Fruit fly (Drosophila melanogaster): ENCODE results near the gene CG1677.

CG1677 gene

DNA sequence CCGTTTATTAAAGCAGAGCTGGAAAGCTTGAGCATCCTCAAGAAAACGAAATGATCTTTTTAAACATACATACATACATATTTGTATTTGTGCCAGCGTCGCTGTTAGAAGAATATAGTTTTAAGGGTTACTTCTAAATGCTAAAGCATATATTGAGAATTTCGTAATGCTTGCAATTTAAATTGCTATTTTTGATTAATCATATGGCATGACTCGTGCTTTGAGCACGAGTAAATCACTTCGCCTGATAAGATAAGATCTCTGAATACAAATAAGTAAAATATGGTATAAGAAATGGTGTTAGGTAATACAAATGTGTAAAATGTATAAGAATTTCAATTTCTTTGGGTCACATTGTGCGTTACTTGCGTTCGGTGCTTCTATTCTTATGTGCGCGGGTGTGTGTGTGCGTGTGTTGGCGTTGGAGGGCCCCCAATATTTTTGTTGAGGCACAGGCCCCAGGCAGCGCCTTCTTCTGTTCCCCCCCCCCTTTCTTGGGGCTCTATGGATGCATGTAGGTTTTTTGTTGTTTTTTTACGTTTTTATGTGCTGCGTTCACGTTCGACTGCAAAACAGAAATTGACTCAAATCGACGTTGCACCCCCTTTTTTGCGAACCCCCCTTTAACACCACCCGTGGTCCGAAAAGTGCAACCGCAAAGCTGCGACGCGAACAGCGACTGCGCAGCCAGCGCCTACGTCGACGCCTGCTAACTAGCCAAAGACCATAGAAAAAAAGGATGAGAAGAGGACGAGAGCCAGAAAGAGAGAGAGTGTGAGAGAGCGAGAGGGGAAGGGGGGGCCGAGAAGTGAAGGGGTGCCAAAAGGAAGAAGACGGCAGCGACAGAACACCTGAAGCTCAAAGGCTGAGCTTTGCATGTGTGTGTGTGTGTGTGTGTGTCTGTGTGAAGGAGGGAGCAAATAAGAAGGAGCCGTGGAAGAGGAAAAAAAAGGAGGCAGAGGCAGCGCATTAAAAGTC, 104.0 kb downstream of the CG1677 start:
- TF ChIP-seq br (GFP tag; optimal IDR thresholded peaks at IDR 0.05): peak; percentile 59
- no peak for TF ChIP-seq Hr78 (GFP tag; optimal IDR thresholded peaks at IDR 0.05)
- TF ChIP-seq Dif (GFP tag; optimal IDR thresholded peaks at IDR 0.05; ENCODE audit: partially characterized antibody): peak; percentile 46
- TF ChIP-seq ey (GFP tag; optimal IDR thresholded peaks at IDR 0.05): peak; percentile 75
- TF ChIP-seq Jra (GFP tag; optimal IDR thresholded peaks at IDR 0.05): no peak
- TF ChIP-seq Sp1 (GFP tag; optimal IDR thresholded peaks at IDR 0.05): peak; percentile 83
- TF ChIP-seq usp (GFP tag; optimal IDR thresholded peaks at IDR 0.05): no peak
- TF ChIP-seq sv (GFP tag; optimal IDR thresholded peaks at IDR 0.05): peak; percentile 42
- peak; percentile 29 for TF ChIP-seq tai (GFP tag; optimal IDR thresholded peaks at IDR 0.05)
- TF ChIP-seq CrebA (GFP tag; optimal IDR thresholded peaks at IDR 0.05; ENCODE audit: borderline replicate concordance): no peak
- TF ChIP-seq Myc (optimal IDR thresholded peaks at IDR 0.05): no peak
- TF ChIP-seq CG9705 (GFP tag; optimal IDR thresholded peaks at IDR 0.05): peak; percentile 64
- peak; percentile 42 for TF ChIP-seq fru (GFP tag; optimal IDR thresholded peaks at IDR 0.05)
- TF ChIP-seq lola (GFP tag; optimal IDR thresholded peaks at IDR 0.05): no peak
- TF ChIP-seq rgr (GFP tag; optimal IDR thresholded peaks at IDR 0.05): peak; percentile 57
- TF ChIP-seq HLH106 (tag; optimal IDR thresholded peaks at IDR 0.05): peak; percentile 66
- peak; percentile 81 for TF ChIP-seq dmrt93B (GFP tag; optimal IDR thresholded peaks at IDR 0.05)
- peak; percentile 4 for TF ChIP-seq GATAd (GFP tag; optimal IDR thresholded peaks at IDR 0.05)
- TF ChIP-seq CG32264 (GFP tag; optimal IDR thresholded peaks at IDR 0.05): no peak
- TF ChIP-seq pan (optimal IDR thresholded peaks at IDR 0.05): no peak
- peak in 1 of 2 experiments; percentile 71 for TF ChIP-seq foxo (GFP tag; optimal IDR thresholded peaks at IDR 0.05)
- TF ChIP-seq woc (GFP tag; optimal IDR thresholded peaks at IDR 0.05): peak; percentile 72
- TF ChIP-seq Vsx2 (GFP tag; optimal IDR thresholded peaks at IDR 0.05; ENCODE audit: partially characterized antibody): peak; percentile 67
- TF ChIP-seq psq (GFP tag; optimal IDR thresholded peaks at IDR 0.05): peak; percentile 95
- no peak for TF ChIP-seq Abd-B (GFP tag; optimal IDR thresholded peaks at IDR 0.05)
- peak; percentile 22 for TF ChIP-seq Hr83 (GFP tag; optimal IDR thresholded peaks at IDR 0.05; ENCODE audit: poor library complexity, severe bottlenecking)
- TF ChIP-seq dl (GFP tag; optimal IDR thresholded peaks at IDR 0.05; ENCODE audit: insufficient read depth in 1 of 2, partially characterized antibody in 2 of 2): no peak
- peak; percentile 37 for TF ChIP-seq Dfd (GFP tag; optimal IDR thresholded peaks at IDR 0.05)
- no peak for TF ChIP-seq dsf (GFP tag; optimal IDR thresholded peaks at IDR 0.05; ENCODE audit: borderline replicate concordance)
- no peak for TF ChIP-seq N (GFP tag; optimal IDR thresholded peaks at IDR 0.05)
- TF ChIP-seq h (GFP tag; optimal IDR thresholded peaks at IDR 0.05): peak; percentile 73
- TF ChIP-seq brk (GFP tag; optimal IDR thresholded peaks at IDR 0.05): no peak
- TF ChIP-seq OdsH (GFP tag; optimal IDR thresholded peaks at IDR 0.05): peak; percentile 59
- peak; percentile 39 for TF ChIP-seq Hnf4 (GFP tag; optimal IDR thresholded peaks at IDR 0.05)
- TF ChIP-seq sage (GFP tag; optimal IDR thresholded peaks at IDR 0.05): peak; percentile 46

- peak; percentile 36 for TF ChIP-seq Hnf4 (GFP tag; optimal IDR thresholded peaks at IDR 0.05)
- TF ChIP-seq Myc (optimal IDR thresholded peaks at IDR 0.05): no peak
- TF ChIP-seq dl (GFP tag; optimal IDR thresholded peaks at IDR 0.05; ENCODE audit: insufficient read depth in 1 of 2, partially characterized antibody in 2 of 2): peak; percentile 46 to 55
- TF ChIP-seq Hr83 (GFP tag; optimal IDR thresholded peaks at IDR 0.05; ENCODE audit: poor library complexity, severe bottlenecking): peak; percentile 42
- TF ChIP-seq psq (GFP tag; optimal IDR thresholded peaks at IDR 0.05): peak; percentile 88
- TF ChIP-seq CrebA (GFP tag; optimal IDR thresholded peaks at IDR 0.05; ENCODE audit: borderline replicate concordance): peak; percentile 28
- TF ChIP-seq Vsx2 (GFP tag; optimal IDR thresholded peaks at IDR 0.05; ENCODE audit: partially characterized antibody): no peak
- peak; percentile 32 for TF ChIP-seq fru (GFP tag; optimal IDR thresholded peaks at IDR 0.05)
- TF ChIP-seq h (GFP tag; optimal IDR thresholded peaks at IDR 0.05): peak; percentile 48
- peak; percentile 67 for TF ChIP-seq Dif (GFP tag; optimal IDR thresholded peaks at IDR 0.05; ENCODE audit: partially characterized antibody)
- no peak for TF ChIP-seq br (GFP tag; optimal IDR thresholded peaks at IDR 0.05)
- peak; percentile 80 for TF ChIP-seq jim (GFP tag; optimal IDR thresholded peaks at IDR 0.05)
- no peak for TF ChIP-seq Sp1 (GFP tag; optimal IDR thresholded peaks at IDR 0.05)
- TF ChIP-seq Jra (GFP tag; optimal IDR thresholded peaks at IDR 0.05): no peak
- TF ChIP-seq Dfd (GFP tag; optimal IDR thresholded peaks at IDR 0.05): no peak
Measured at dm6 chrX:7300722-7301350, 104.8 kb downstream of the CG1677 start.

All from whole organism, wandering third instar larva.